Worm (Caenorhabditis elegans): ENCODE data around the gene asp-6.

DNA sequence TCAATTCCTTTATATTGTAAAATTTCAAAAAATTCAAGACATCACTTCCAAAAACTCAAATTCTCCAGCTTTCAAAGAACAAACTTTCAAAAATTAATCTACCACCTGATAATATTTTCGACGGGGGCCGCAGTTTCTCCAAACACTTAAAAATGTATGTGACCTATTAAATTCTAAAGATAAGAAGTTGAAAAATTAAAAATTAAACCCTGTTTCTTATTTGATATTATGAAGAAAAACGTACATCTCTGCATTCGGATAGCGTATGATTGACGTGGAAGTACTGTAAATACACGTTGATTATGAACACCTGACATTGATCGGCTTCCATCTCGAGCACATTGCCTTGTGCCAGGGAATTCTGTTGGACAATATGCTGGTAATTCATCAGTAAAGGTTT, 37.2 kb upstream of the asp-6 start:
- TF ChIP-seq ama-1 (optimal IDR thresholded peaks at IDR 0.05): no peak
- TF ChIP-seq flt-1 (GFP tag; IDR thresholded peaks at IDR 0.05): no peak
- no peak for TF ChIP-seq tra-4 (tag; optimal IDR thresholded peaks at IDR 0.05)
- TF ChIP-seq ceh-36 (tag; optimal IDR thresholded peaks at IDR 0.05): no peak
- TF ChIP-seq F13C5.2 (tag; optimal IDR thresholded peaks at IDR 0.05): no peak
- no peak for TF ChIP-seq sea-1 (GFP tag; conservative IDR thresholded peaks at IDR 0.05)
- no peak for TF ChIP-seq aly-1 (tag; optimal IDR thresholded peaks at IDR 0.05)
- no peak for TF ChIP-seq hnd-1 (tag; optimal IDR thresholded peaks at IDR 0.05)
- no peak for TF ChIP-seq B0310.2 (tag; optimal IDR thresholded peaks at IDR 0.05)
- TF ChIP-seq tbx-37 (GFP tag; conservative IDR thresholded peaks at IDR 0.05): no peak
- TF ChIP-seq pes-1 (GFP tag; IDR thresholded peaks at IDR 0.05): no peak
- no peak for TF ChIP-seq hmbx-1 (tag; optimal IDR thresholded peaks at IDR 0.05)
- TF ChIP-seq hmg-4 (GFP tag; optimal IDR thresholded peaks at IDR 0.05): no peak
- no peak for TF ChIP-seq scrt-1 (GFP tag; IDR thresholded peaks at IDR 0.05)
